Worm (Caenorhabditis elegans): Measurements from ENCODE around the gene sor-3.

ce11 chrX:309076-309475 is 44.3 kb upstream of the sor-3 start:
- TF ChIP-seq fos-1 (tag; optimal IDR thresholded peaks at IDR 0.05), result no peak
- TF ChIP-seq dpl-1 (GFP tag; optimal IDR thresholded peaks at IDR 0.05), result no peak
- TF ChIP-seq nhr-48 (tag; optimal IDR thresholded peaks at IDR 0.05), result no peak
- TF ChIP-seq nhr-10 (tag; optimal IDR thresholded peaks at IDR 0.05), result no peak
- no peak for TF ChIP-seq mdl-1 (tag; optimal IDR thresholded peaks at IDR 0.05)
- TF ChIP-seq ztf-11 (tag; optimal IDR thresholded peaks at IDR 0.05), result no peak
- TF ChIP-seq egl-27 (tag; optimal IDR thresholded peaks at IDR 0.05), result no peak
- no peak for TF ChIP-seq lin-39 (tag; optimal IDR thresholded peaks at IDR 0.05)
- no peak for TF ChIP-seq snpc-4 (tag; optimal IDR thresholded peaks at IDR 0.05)
- no peak for TF ChIP-seq mep-1 (tag; optimal IDR thresholded peaks at IDR 0.05)
- TF ChIP-seq nhr-76 (tag; optimal IDR thresholded peaks at IDR 0.05), result no peak
- TF ChIP-seq ceh-28 (tag; optimal IDR thresholded peaks at IDR 0.05), result no peak

All from whole organism, L4 larva.